Fruit fly (Drosophila melanogaster) whole organism, wandering third instar larva: ENCODE measurements around the gene Hipk.
A peak's percentile ranks its signal among the peaks of the same experiment; 100 is the strongest.

Source experiments
- Abd-B ChIP-seq: fragments of >200 bp; optimal IDR thresholded peaks from 2 replicates; lab custom pipeline; 2017; ENCODE audit warnings: missing biosample characterization, missing genetic modification characterization
- CG32264 ChIP-seq: fragments of 200-800 bp; sonication (Bioruptor generic); optimal IDR thresholded peaks from 2 replicates; lab custom pipeline; 2016; ENCODE audit warnings: missing biosample characterization, missing genetic modification characterization
- CG9705 ChIP-seq: fragments of 200-800 bp; sonication (Bioruptor generic); optimal IDR thresholded peaks from 2 replicates; lab custom pipeline; 2018; ENCODE audit warnings: missing biosample characterization, mild to moderate bottlenecking, missing genetic modification characterization
- CrebA ChIP-seq: fragments of 200-800 bp; sonication (Bioruptor generic); optimal IDR thresholded peaks from 2 replicates; lab custom pipeline; 2016; ENCODE audit warnings: missing biosample characterization, mild to moderate bottlenecking, missing genetic modification characterization, borderline replicate concordance
- Dfd ChIP-seq: fragments of >200 bp; optimal IDR thresholded peaks from 2 replicates; lab custom pipeline; 2017; ENCODE audit warnings: missing biosample characterization, missing genetic modification characterization
- Dif ChIP-seq: fragments of 200-275, 200-300 bp; sonication (Bioruptor generic); optimal IDR thresholded peaks from 2 replicates; lab custom pipeline; 2018; ENCODE audit warnings: missing biosample characterization, missing genetic modification characterization; ENCODE audit not compliant: partially characterized antibody
- GATAd ChIP-seq: sonication (Bioruptor generic); optimal IDR thresholded peaks from 2 replicates; lab custom pipeline; 2016; ENCODE audit warnings: missing biosample characterization, missing genetic modification characterization
- HLH106 ChIP-seq: fragments of 200-800 bp; optimal IDR thresholded peaks from 3 replicates; lab custom pipeline; 2019; ENCODE audit warnings: missing biosample characterization, mild to moderate bottlenecking, missing genetic modification characterization, moderate library complexity
- Hnf4 ChIP-seq: fragments of 200-800 bp; sonication (Bioruptor generic); optimal IDR thresholded peaks from 2 replicates; lab custom pipeline; 2016; ENCODE audit warnings: missing biosample characterization, mild to moderate bottlenecking, missing genetic modification characterization
- Hr78 ChIP-seq: fragments of >200 bp; optimal IDR thresholded peaks from 2 replicates; lab custom pipeline; 2017; ENCODE audit warnings: missing biosample characterization, missing genetic modification characterization
- Hr83 ChIP-seq: fragments of 200-300 bp; sonication (Bioruptor generic); optimal IDR thresholded peaks from 2 replicates; lab custom pipeline; 2016; ENCODE audit warnings: missing biosample characterization, mild to moderate bottlenecking, missing genetic modification characterization, moderate library complexity; ENCODE audit not compliant: poor library complexity, severe bottlenecking
- Jra ChIP-seq: sonication (Bioruptor generic); optimal IDR thresholded peaks from 2 replicates; lab custom pipeline; 2016; ENCODE audit warnings: missing biosample characterization, missing genetic modification characterization
- Mio ChIP-seq: sonication (Bioruptor generic); optimal IDR thresholded peaks from 2 replicates; lab custom pipeline; 2016; ENCODE audit warnings: missing biosample characterization, missing genetic modification characterization
- Myc ChIP-seq: fragments of >200 bp; optimal IDR thresholded peaks from 2 replicates; lab custom pipeline; 2017
- N ChIP-seq: fragments of >200 bp; optimal IDR thresholded peaks from 2 replicates; lab custom pipeline; 2018; ENCODE audit warnings: missing biosample characterization, missing external identifiers, missing genetic modification characterization
- OdsH ChIP-seq: fragments of 200-800 bp; sonication (Bioruptor generic); optimal IDR thresholded peaks from 2 replicates; lab custom pipeline; 2016; ENCODE audit warnings: missing biosample characterization, mild to moderate bottlenecking, missing genetic modification characterization
- Rel ChIP-seq, 2 experiments: fragments of 200-800 bp; sonication (Bioruptor generic) in 1 of 2; optimal IDR thresholded peaks; 2 replicates in 1 of 2; 3 replicates in 1 of 2; lab custom pipeline; 2016 to 2019; ENCODE audit warnings: mild to moderate bottlenecking in 2 of 2, missing biosample characterization in 2 of 2, missing genetic modification characterization in 2 of 2, moderate library complexity in 1 of 2
- Sp1 ChIP-seq: fragments of 200-800 bp; sonication (Bioruptor generic); optimal IDR thresholded peaks from 3 replicates; lab custom pipeline; 2019; ENCODE audit warnings: missing biosample characterization, mild to moderate bottlenecking, missing genetic modification characterization, moderate library complexity
- Vsx2 ChIP-seq: fragments of 200-300, 225-300 bp; sonication (Bioruptor generic); optimal IDR thresholded peaks from 2 replicates; lab custom pipeline; 2018; ENCODE audit warnings: missing biosample characterization, missing genetic modification characterization; ENCODE audit not compliant: partially characterized antibody
- br ChIP-seq: fragments of 200-800 bp; sonication (Bioruptor generic); optimal IDR thresholded peaks from 2 replicates; lab custom pipeline; 2016; ENCODE audit warnings: missing biosample characterization, missing genetic modification characterization
- brk ChIP-seq: fragments of 200-800 bp; sonication (Bioruptor generic); optimal IDR thresholded peaks from 2 replicates; lab custom pipeline; 2016; ENCODE audit warnings: missing biosample characterization, mild to moderate bottlenecking, missing genetic modification characterization
- dl ChIP-seq, 2 experiments: fragments of 175-275, 200-275 bp in 1 of 2; fragments of 200-275 bp in 1 of 2; sonication (Bioruptor generic); optimal IDR thresholded peaks; lab custom pipeline; 2018; ENCODE audit warnings: mild to moderate bottlenecking in 2 of 2, missing biosample characterization in 2 of 2, missing genetic modification characterization in 2 of 2, moderate library complexity in 2 of 2; ENCODE audit not compliant: partially characterized antibody in 2 of 2, insufficient read depth in 1 of 2
- dmrt93B ChIP-seq: fragments of 200-800 bp; sonication (Bioruptor generic); optimal IDR thresholded peaks from 2 replicates; lab custom pipeline; 2018; ENCODE audit warnings: missing biosample characterization, mild to moderate bottlenecking, missing genetic modification characterization
- dsf ChIP-seq: sonication (Bioruptor generic); optimal IDR thresholded peaks from 2 replicates; lab custom pipeline; 2016; ENCODE audit warnings: missing biosample characterization, missing genetic modification characterization, borderline replicate concordance
- ey ChIP-seq: fragments of 200-800 bp; sonication (Bioruptor generic); optimal IDR thresholded peaks from 2 replicates; lab custom pipeline; 2016; ENCODE audit warnings: missing biosample characterization, missing genetic modification characterization
- foxo ChIP-seq, 2 experiments: fragments of 200-800 bp; sonication (Bioruptor generic); optimal IDR thresholded peaks; 2 replicates in 1 of 2; 3 replicates in 1 of 2; lab custom pipeline; 2016 to 2017; ENCODE audit warnings: missing biosample characterization in 2 of 2, missing genetic modification characterization in 2 of 2
- fru ChIP-seq: fragments of 200-800 bp; sonication (Bioruptor generic); optimal IDR thresholded peaks from 3 replicates; lab custom pipeline; 2016; ENCODE audit warnings: missing biosample characterization, mild to moderate bottlenecking, missing genetic modification characterization
- h ChIP-seq: fragments of 200-800 bp; sonication (Bioruptor generic); optimal IDR thresholded peaks from 3 replicates; lab custom pipeline; 2016; ENCODE audit warnings: missing biosample characterization, mild to moderate bottlenecking, missing genetic modification characterization
- jim ChIP-seq: fragments of 175-275, 200-325 bp; sonication (Bioruptor generic); optimal IDR thresholded peaks from 2 replicates; lab custom pipeline; 2016; ENCODE audit warnings: missing biosample characterization, mild to moderate bottlenecking, missing genetic modification characterization
- lola ChIP-seq: fragments of >200 bp; optimal IDR thresholded peaks from 2 replicates; lab custom pipeline; 2017; ENCODE audit warnings: missing biosample characterization, missing genetic modification characterization
- pan ChIP-seq: fragments of >200 bp; optimal IDR thresholded peaks from 2 replicates; lab custom pipeline; 2017
- psq ChIP-seq: fragments of 200-800 bp; sonication (Bioruptor generic); optimal IDR thresholded peaks from 3 replicates; lab custom pipeline; 2017; ENCODE audit warnings: missing biosample characterization, mild to moderate bottlenecking, missing genetic modification characterization, moderate library complexity
- rgr ChIP-seq: fragments of 200-800 bp; sonication (Bioruptor generic); optimal IDR thresholded peaks from 3 replicates; lab custom pipeline; 2016; ENCODE audit warnings: missing biosample characterization, mild to moderate bottlenecking, missing genetic modification characterization
- sage ChIP-seq: fragments of 200-800 bp; sonication (Bioruptor generic); optimal IDR thresholded peaks from 2 replicates; lab custom pipeline; 2016; ENCODE audit warnings: missing biosample characterization, mild to moderate bottlenecking, missing genetic modification characterization
- sv ChIP-seq: fragments of 200-800 bp; sonication (Bioruptor generic); optimal IDR thresholded peaks from 3 replicates; lab custom pipeline; 2016; ENCODE audit warnings: missing biosample characterization, missing genetic modification characterization
- tai ChIP-seq: sonication (Bioruptor generic); optimal IDR thresholded peaks from 2 replicates; lab custom pipeline; 2016; ENCODE audit warnings: missing biosample characterization, missing genetic modification characterization
- usp ChIP-seq: fragments of >200 bp; optimal IDR thresholded peaks from 2 replicates; lab custom pipeline; 2017; ENCODE audit warnings: missing biosample characterization, missing genetic modification characterization
- woc ChIP-seq: sonication (Bioruptor generic); optimal IDR thresholded peaks from 2 replicates; lab custom pipeline; 2016; ENCODE audit warnings: missing biosample characterization, mild to moderate bottlenecking, missing genetic modification characterization

Hipk gene

DNA sequence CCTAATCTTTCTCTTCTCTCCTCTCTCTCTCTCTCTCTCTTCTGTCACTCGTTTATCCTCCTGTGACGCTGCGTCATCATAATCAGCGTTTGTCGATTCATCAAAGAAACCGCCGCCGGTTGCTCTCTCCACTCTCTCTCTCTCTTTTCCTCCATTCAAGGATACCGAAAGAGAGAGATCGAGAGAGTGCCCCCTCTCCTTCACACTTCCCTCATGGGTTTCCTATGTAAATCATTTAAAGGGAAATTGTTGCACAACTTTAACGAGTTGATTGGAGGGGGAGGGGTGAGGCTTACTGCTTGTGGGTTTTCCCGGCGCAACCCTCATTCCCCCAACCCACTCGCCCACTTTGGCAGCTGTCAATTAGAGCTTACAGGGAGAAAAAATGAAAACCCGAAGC, 1.3 kb downstream of the Hipk start:
- peak; percentile 39 to 84 for TF ChIP-seq dl (GFP tag; optimal IDR thresholded peaks at IDR 0.05; lab: Kevin White, UChicago; ENCODE audit: insufficient read depth in 1 of 2, partially characterized antibody in 2 of 2)
- TF ChIP-seq pan (lab: Kevin White, UChicago), result no peak
- TF ChIP-seq sv (GFP tag; lab: Kevin White, UChicago), result no peak
- no peak for TF ChIP-seq jim (GFP tag; lab: Kevin White, UChicago)
- peak; percentile 72 for TF ChIP-seq Dif

DNA sequence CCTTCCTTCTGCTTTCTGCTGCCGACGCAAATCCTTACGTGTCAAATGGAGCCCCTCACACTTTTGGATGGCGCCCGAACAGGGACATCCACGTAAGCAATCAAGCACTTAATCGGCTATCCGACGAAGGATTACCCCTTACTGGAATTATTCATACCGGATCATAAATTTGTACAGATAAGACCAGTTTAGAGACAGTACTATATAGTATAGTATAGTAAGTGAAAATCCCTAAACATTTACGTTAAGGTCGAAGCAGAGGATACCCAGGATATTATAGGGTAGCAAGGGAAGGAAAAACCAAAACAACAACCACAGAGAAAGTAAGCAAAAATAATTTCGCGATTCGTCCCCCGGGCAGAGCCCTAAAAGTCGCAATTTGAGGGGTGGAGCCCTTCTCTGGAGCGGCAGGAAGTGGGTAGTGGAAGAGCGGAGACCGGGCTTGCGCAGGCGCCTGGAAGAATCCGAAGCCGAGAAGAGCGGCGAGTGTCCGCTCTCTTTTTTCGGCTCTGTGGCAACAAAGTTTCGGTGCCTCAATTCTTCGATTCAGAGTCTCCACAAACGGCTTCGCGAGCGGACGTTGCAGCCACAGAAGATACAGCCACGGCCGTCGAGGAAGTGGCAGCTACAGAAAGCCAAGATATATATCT, 2.8 kb downstream of the Hipk start:
- TF ChIP-seq Vsx2 (peak; percentile 77), CG32264 (GFP tag; lab: Kevin White, UChicago) (peak; percentile 58), rgr (peak; percentile 81), usp (GFP tag; lab: Kevin White, UChicago) (no peak), Hnf4 (GFP tag; lab: Kevin White, UChicago) (peak; percentile 64), psq (GFP tag; lab: Kevin White, UChicago) (peak; percentile 76), Mio (GFP tag; lab: Kevin White, UChicago) (peak; percentile 11), CrebA (GFP tag; lab: Kevin White, UChicago) (no peak), dl (GFP tag; optimal IDR thresholded peaks at IDR 0.05; lab: Kevin White, UChicago; ENCODE audit: insufficient read depth in 1 of 2, partially characterized antibody in 2 of 2) (peak; percentile 82 to 87), Dif (peak; percentile 80), CG9705 (GFP tag; lab: Kevin White, UChicago) (no peak), sage (GFP tag; lab: Kevin White, UChicago) (peak; percentile 72), br (GFP tag; lab: Kevin White, UChicago) (peak; percentile 78), Abd-B (GFP tag; lab: Kevin White, UChicago) (no peak), Hr78 (no peak), ey (GFP tag; lab: Kevin White, UChicago) (peak; percentile 87), GATAd (no peak), Rel (GFP tag; optimal IDR thresholded peaks at IDR 0.05; lab: Kevin White, UChicago) (peak; percentile 22), Rel (tag; optimal IDR thresholded peaks at IDR 0.05; lab: Kevin White, UChicago) (peak; percentile 20), dmrt93B (GFP tag; lab: Kevin White, UChicago) (peak; percentile 55), lola (GFP tag; lab: Kevin White, UChicago) (no peak), woc (peak; percentile 80), jim (GFP tag; lab: Kevin White, UChicago) (no peak), Hr83 (GFP tag; lab: Kevin White, UChicago) (no peak), h (GFP tag; lab: Kevin White, UChicago) (peak; percentile 88), brk (GFP tag; lab: Kevin White, UChicago) (peak; percentile 52), fru (GFP tag; lab: Kevin White, UChicago) (peak; percentile 87), pan (lab: Kevin White, UChicago) (peak; percentile 59), Sp1 (GFP tag; lab: Kevin White, UChicago) (peak; percentile 82), sv (GFP tag; lab: Kevin White, UChicago) (peak; percentile 42), foxo (GFP tag; optimal IDR thresholded peaks at IDR 0.05; lab: Kevin White, UChicago) (peak in 1 of 2 experiments; percentile 87), Dfd (no peak), OdsH (GFP tag; lab: Kevin White, UChicago) (peak; percentile 85), HLH106 (tag; lab: Kevin White, UChicago) (peak; percentile 79), Myc (lab: Kevin White, UChicago) (no peak), N (no peak), Jra (GFP tag; lab: Kevin White, UChicago) (peak; percentile 43), tai (GFP tag; lab: Kevin White, UChicago) (peak; percentile 18), dsf (no peak)
- TF ChIP-seq, all 38 proteins: peak for 25
